Worm (Caenorhabditis elegans) whole organism, L2 larva: Measurements from ENCODE around the gene unc-33.

Experiments
- C34F6.9 ChIP-seq: fragments of 150-350 bp; optimal IDR thresholded peaks from 2 replicates; lab custom pipeline; 2014; ENCODE audit warnings: missing biosample characterization, missing genetic modification characterization
- F13H6.1 ChIP-seq: sonication (generic microtip); optimal IDR thresholded peaks from 2 replicates; lab custom pipeline; 2016; ENCODE audit warnings: missing genetic modification characterization, missing compliant biosample characterization
- R02D3.7 ChIP-seq: fragments of 150-350 bp; optimal IDR thresholded peaks from 2 replicates; lab custom pipeline; 2014; ENCODE audit warnings: missing biosample characterization, missing genetic modification characterization
- ZK546.5 ChIP-seq: sonication (generic microtip); optimal IDR thresholded peaks from 2 replicates; lab custom pipeline; 2017; ENCODE audit warnings: missing biosample characterization, missing genetic modification characterization
- aly-2 ChIP-seq: fragments of 150-350 bp; optimal IDR thresholded peaks from 2 replicates; lab custom pipeline; 2014; ENCODE audit warnings: missing biosample characterization, missing genetic modification characterization
- ama-1 ChIP-seq: fragments of 150-350 bp; optimal IDR thresholded peaks from 2 replicates; lab custom pipeline; 2018; ENCODE audit warnings: inconsistent platforms
- ceh-16 ChIP-seq: fragments of 150-350 bp; optimal IDR thresholded peaks from 2 replicates; lab custom pipeline; 2014; ENCODE audit warnings: missing biosample characterization, missing genetic modification characterization
- ceh-82 ChIP-seq: fragments of 150-350 bp; optimal IDR thresholded peaks from 2 replicates; lab custom pipeline; 2014; ENCODE audit warnings: missing biosample characterization, missing genetic modification characterization
- crh-2 ChIP-seq: sonication (generic microtip); optimal IDR thresholded peaks from 2 replicates; lab custom pipeline; 2017; ENCODE audit warnings: missing biosample characterization, missing genetic modification characterization
- dmd-4 ChIP-seq: sonication (generic microtip); optimal IDR thresholded peaks from 2 replicates; lab custom pipeline; 2017; ENCODE audit warnings: missing biosample characterization, missing genetic modification characterization
- egl-27 ChIP-seq: sonication (generic microtip); optimal IDR thresholded peaks from 3 replicates; lab custom pipeline; 2017; ENCODE audit warnings: missing biosample characterization, missing genetic modification reagents, missing genetic modification characterization
- elt-1 ChIP-seq: fragments of 150-350 bp; optimal IDR thresholded peaks from 2 replicates; lab custom pipeline; 2014; ENCODE audit warnings: missing biosample characterization, missing genetic modification characterization
- elt-3 ChIP-seq: sonication (generic microtip); optimal IDR thresholded peaks from 2 replicates; lab custom pipeline; 2017; ENCODE audit warnings: missing biosample characterization, missing genetic modification characterization
- fos-1 ChIP-seq: fragments of 150-350 bp; optimal IDR thresholded peaks from 2 replicates; lab custom pipeline; 2014; ENCODE audit warnings: missing biosample characterization, missing genetic modification characterization
- lin-11 ChIP-seq: fragments of 150-350 bp; sonication (generic microtip); optimal IDR thresholded peaks from 2 replicates; lab custom pipeline; 2014; ENCODE audit warnings: missing biosample characterization, missing genetic modification characterization, inconsistent platforms, mixed read lengths
- lin-39 ChIP-seq: fragments of 150-350 bp; optimal IDR thresholded peaks from 2 replicates; lab custom pipeline; 2014; ENCODE audit warnings: missing biosample characterization, missing genetic modification reagents, missing genetic modification characterization
- lsy-2 ChIP-seq, 2 experiments: fragments of 150-350 bp in 1 of 2; sonication (generic microtip) in 1 of 2; optimal IDR thresholded peaks; 2 replicates each; lab custom pipeline; 2014 to 2017; ENCODE audit warnings: missing biosample characterization in 2 of 2, missing genetic modification characterization in 2 of 2
- mab-5 ChIP-seq: fragments of 150-350 bp; optimal IDR thresholded peaks from 2 replicates; lab custom pipeline; 2014; ENCODE audit warnings: missing biosample characterization, missing genetic modification characterization
- mbf-1 ChIP-seq: sonication (generic microtip); optimal IDR thresholded peaks from 2 replicates; lab custom pipeline; 2017; ENCODE audit warnings: missing biosample characterization, missing genetic modification characterization
- nhr-10 ChIP-seq: sonication (generic microtip); optimal IDR thresholded peaks from 2 replicates; lab custom pipeline; 2017; ENCODE audit warnings: missing biosample characterization, missing genetic modification characterization
- nhr-12 ChIP-seq: fragments of 150-350 bp; optimal IDR thresholded peaks from 2 replicates; lab custom pipeline; 2014; ENCODE audit warnings: missing biosample characterization, missing genetic modification characterization
- nhr-129 ChIP-seq: fragments of 150-350 bp; optimal IDR thresholded peaks from 2 replicates; lab custom pipeline; 2014; ENCODE audit warnings: missing biosample characterization, missing genetic modification characterization
- nhr-21 ChIP-seq: fragments of 150-350 bp; optimal IDR thresholded peaks from 2 replicates; lab custom pipeline; 2014; ENCODE audit warnings: missing biosample characterization, missing genetic modification characterization
- nhr-23 ChIP-seq: fragments of 150-350 bp; optimal IDR thresholded peaks from 2 replicates; lab custom pipeline; 2014; ENCODE audit warnings: missing biosample characterization, missing genetic modification reagents, missing genetic modification characterization
- nhr-237 ChIP-seq: fragments of 150-350 bp; optimal IDR thresholded peaks from 2 replicates; lab custom pipeline; 2014; ENCODE audit warnings: missing biosample characterization, missing genetic modification characterization
- nhr-25 ChIP-seq: fragments of 150-350 bp; sonication (generic microtip); optimal IDR thresholded peaks from 3 replicates; lab custom pipeline; 2014; ENCODE audit warnings: missing biosample characterization, missing genetic modification characterization
- nhr-77 ChIP-seq: fragments of 150-350 bp; optimal IDR thresholded peaks from 2 replicates; lab custom pipeline; 2014; ENCODE audit warnings: missing biosample characterization, missing genetic modification characterization
- peb-1 ChIP-seq: fragments of 150-350 bp; optimal IDR thresholded peaks from 2 replicates; lab custom pipeline; 2014; ENCODE audit warnings: missing biosample characterization, missing genetic modification characterization
- skn-1 ChIP-seq: sonication (generic microtip); optimal IDR thresholded peaks from 2 replicates; lab custom pipeline; 2017; ENCODE audit warnings: missing biosample characterization, missing genetic modification characterization
- sma-3 ChIP-seq: sonication (generic microtip); optimal IDR thresholded peaks from 2 replicates; lab custom pipeline; 2016; ENCODE audit warnings: missing genetic modification reagents, missing genetic modification characterization, missing compliant biosample characterization
- sma-9 ChIP-seq, 2 experiments: fragments of 150-350 bp in 1 of 2; sonication (generic microtip) in 1 of 2; optimal IDR thresholded peaks; 2 replicates each; lab custom pipeline; 2014 to 2016; ENCODE audit warnings: missing genetic modification characterization in 2 of 2, mild to moderate bottlenecking in 1 of 2, missing biosample characterization in 1 of 2, missing compliant biosample characterization in 1 of 2, missing genetic modification reagents in 1 of 2, moderate library complexity in 1 of 2
- snpc-4 ChIP-seq: fragments of 150-350 bp; optimal IDR thresholded peaks from 2 replicates; lab custom pipeline; 2014; ENCODE audit warnings: missing biosample characterization, missing genetic modification characterization
- unc-39 ChIP-seq: fragments of 150-350 bp; optimal IDR thresholded peaks from 2 replicates; lab custom pipeline; 2014; ENCODE audit warnings: missing biosample characterization, missing genetic modification characterization
- unc-55 ChIP-seq: fragments of 150-350 bp; sonication (generic microtip); optimal IDR thresholded peaks from 3 replicates; lab custom pipeline; 2014; ENCODE audit warnings: missing biosample characterization, missing genetic modification reagents, missing genetic modification characterization
- ztf-1 ChIP-seq: fragments of 200-800 bp; sonication (Bioruptor generic); conservative IDR thresholded peaks from 2 replicates; pipeline ENCODE4 v1.3.6; 2022; ENCODE audit warnings: missing genetic modification characterization, missing compliant biosample characterization
- ztf-4 ChIP-seq: fragments of 150-350 bp; optimal IDR thresholded peaks from 2 replicates; lab custom pipeline; 2014; ENCODE audit warnings: missing biosample characterization, missing genetic modification characterization

Gene unc-33

ce11 chrIV:3516586-3516985 lies at the start of gene unc-33:
unc-33 (plus strand) TSS chrIV:3516886.
- no peak for TF ChIP-seq sma-3 (GFP tag; lab: Kevin White, UChicago)
- TF ChIP-seq snpc-4: no peak
- TF ChIP-seq C34F6.9 (tag; lab: Kevin White, UChicago): no peak
- TF ChIP-seq lin-11 (tag; lab: Kevin White, UChicago): no peak
- no peak for TF ChIP-seq ceh-82 (tag; lab: Kevin White, UChicago)
- no peak for TF ChIP-seq unc-39
- TF ChIP-seq dmd-4 (tag; lab: Kevin White, UChicago): no peak
- TF ChIP-seq ZK546.5 (tag; lab: Kevin White, UChicago): no peak
- TF ChIP-seq nhr-23 (tag; lab: Kevin White, UChicago): no peak
- no peak for TF ChIP-seq nhr-10 (tag; lab: Kevin White, UChicago)
- no peak for TF ChIP-seq nhr-25
- TF ChIP-seq F13H6.1: no peak
- no peak for TF ChIP-seq aly-2 (tag; lab: Kevin White, UChicago)
- TF ChIP-seq elt-3 (tag; lab: Kevin White, UChicago): no peak
- no peak for TF ChIP-seq skn-1 (tag; lab: Kevin White, UChicago)
- no peak for TF ChIP-seq unc-55
- TF ChIP-seq mbf-1: no peak
- no peak for TF ChIP-seq nhr-21 (tag; lab: Kevin White, UChicago)
- TF ChIP-seq nhr-77 (tag; lab: Kevin White, UChicago): no peak
- no peak for TF ChIP-seq peb-1

- no peak for TF ChIP-seq ztf-1 (GFP tag; lab: Robert Waterston, UW)
- no peak for TF ChIP-seq peb-1
- TF ChIP-seq mab-5 (tag; lab: Kevin White, UChicago): no peak
- TF ChIP-seq skn-1 (tag; lab: Kevin White, UChicago): no peak
Observed at ce11 chrIV:3467128-3467527, 49.6 kb upstream of the unc-33 start, which contains the start of gene F58E2.3. F58E2.3 (plus strand) TSS chrIV:3467428.

ce11 chrIV:3467751-3468150 lies 48.9 kb upstream of the unc-33 start:
- no peak for TF ChIP-seq C34F6.9 (tag; lab: Kevin White, UChicago)

ce11 chrIV:3469742-3470141 lies 46.9 kb upstream of the unc-33 start, which contains the start of gene F58E2.2:
F58E2.2 (plus strand) TSS chrIV:3470042.
- no peak for TF ChIP-seq ama-1 (lab: Kevin White, UChicago)
- no peak for TF ChIP-seq ZK546.5 (tag; lab: Kevin White, UChicago)
- TF ChIP-seq lin-39: no peak
- no peak for TF ChIP-seq egl-27 (tag; lab: Kevin White, UChicago)
- TF ChIP-seq crh-2 (tag; lab: Kevin White, UChicago): no peak
- no peak for TF ChIP-seq nhr-237
- no peak for TF ChIP-seq unc-55
- no peak for TF ChIP-seq nhr-12 (tag; lab: Kevin White, UChicago)
- no peak for TF ChIP-seq unc-39

ce11 chrIV:3477124-3477523 lies 39.6 kb upstream of the unc-33 start, which contains the start of gene srz-69:
srz-69 (minus strand) TSS chrIV:3477224.
- TF ChIP-seq sma-3 (GFP tag; lab: Kevin White, UChicago) (no peak), snpc-4 (no peak), sma-9 (GFP tag; optimal IDR thresholded peaks at IDR 0.05; lab: Kevin White, UChicago) (no peak), sma-9 (tag; optimal IDR thresholded peaks at IDR 0.05; lab: Kevin White, UChicago) (no peak)

- TF ChIP-seq ceh-82 (tag; lab: Kevin White, UChicago) (no peak), fos-1 (tag; lab: Kevin White, UChicago) (no peak), nhr-23 (tag; lab: Kevin White, UChicago) (no peak), nhr-237 (no peak), unc-39 (no peak), unc-55 (no peak), nhr-129 (no peak), nhr-25 (no peak)
Observed at ce11 chrIV:3478911-3479385, 37.7 kb upstream of the unc-33 start, which contains the start of the genes srz-70 and C09G12.5. srz-70 (minus strand) TSS chrIV:3479011. C09G12.5 (plus strand) TSS chrIV:3479335.

ce11 chrIV:3481760-3482159 lies 34.9 kb upstream of the unc-33 start, which contains the start of gene srz-37:
srz-37 (minus strand) TSS chrIV:3481860.
- TF ChIP-seq egl-27 (tag; lab: Kevin White, UChicago): no peak
- TF ChIP-seq ceh-16 (tag; lab: Kevin White, UChicago): no peak
- no peak for TF ChIP-seq ZK546.5 (tag; lab: Kevin White, UChicago)
- no peak for TF ChIP-seq R02D3.7
- TF ChIP-seq C34F6.9 (tag; lab: Kevin White, UChicago): no peak
- no peak for TF ChIP-seq unc-55
- TF ChIP-seq ztf-4: no peak
- no peak for TF ChIP-seq ama-1 (lab: Kevin White, UChicago)
- TF ChIP-seq mbf-1: no peak
- TF ChIP-seq lsy-2 (tag; optimal IDR thresholded peaks at IDR 0.05; lab: Kevin White, UChicago): no peak
- no peak for TF ChIP-seq unc-39
- no peak for TF ChIP-seq lin-11 (tag; lab: Kevin White, UChicago)
- no peak for TF ChIP-seq elt-1
- TF ChIP-seq peb-1: no peak
- TF ChIP-seq nhr-129: no peak
- TF ChIP-seq nhr-25: no peak
